Worm (Caenorhabditis elegans): ENCODE measurements around the gene sft-4.

DNA sequence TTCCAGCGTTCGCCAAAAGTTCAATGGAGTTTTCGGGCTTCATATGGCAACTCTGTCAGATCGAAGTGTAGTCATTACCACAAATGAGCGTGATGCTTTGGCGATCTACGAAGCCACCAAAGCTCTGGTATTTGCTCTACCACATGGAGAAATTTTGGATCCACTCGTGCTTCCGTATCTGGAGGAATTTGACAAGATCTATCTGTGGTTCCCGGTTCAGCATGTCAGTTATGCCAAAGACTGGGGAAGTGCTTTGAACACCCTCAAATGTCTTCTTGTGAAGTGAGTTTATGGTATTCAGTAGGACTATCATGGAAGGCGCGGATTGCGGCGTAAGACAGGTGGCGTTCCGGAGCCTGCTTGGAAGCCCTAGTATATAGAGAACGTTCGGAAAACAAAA, 13.9 kb upstream of the sft-4 start:
- TF ChIP-seq ama-1 (optimal IDR thresholded peaks at IDR 0.05) (no peak), flt-1 (GFP tag; IDR thresholded peaks at IDR 0.05) (no peak), aly-1 (tag; optimal IDR thresholded peaks at IDR 0.05) (no peak), tbx-37 (GFP tag; conservative IDR thresholded peaks at IDR 0.05) (no peak), ets-7 (tag; optimal IDR thresholded peaks at IDR 0.05) (no peak), tra-4 (tag; optimal IDR thresholded peaks at IDR 0.05) (no peak), hnd-1 (tag; optimal IDR thresholded peaks at IDR 0.05) (no peak), B0310.2 (tag; optimal IDR thresholded peaks at IDR 0.05) (no peak), pes-1 (GFP tag; IDR thresholded peaks at IDR 0.05) (no peak), hmg-4 (GFP tag; optimal IDR thresholded peaks at IDR 0.05) (no peak), scrt-1 (GFP tag; IDR thresholded peaks at IDR 0.05) (no peak)
